Worm (Caenorhabditis elegans): ENCODE results near the gene K08F9.1.

DNA sequence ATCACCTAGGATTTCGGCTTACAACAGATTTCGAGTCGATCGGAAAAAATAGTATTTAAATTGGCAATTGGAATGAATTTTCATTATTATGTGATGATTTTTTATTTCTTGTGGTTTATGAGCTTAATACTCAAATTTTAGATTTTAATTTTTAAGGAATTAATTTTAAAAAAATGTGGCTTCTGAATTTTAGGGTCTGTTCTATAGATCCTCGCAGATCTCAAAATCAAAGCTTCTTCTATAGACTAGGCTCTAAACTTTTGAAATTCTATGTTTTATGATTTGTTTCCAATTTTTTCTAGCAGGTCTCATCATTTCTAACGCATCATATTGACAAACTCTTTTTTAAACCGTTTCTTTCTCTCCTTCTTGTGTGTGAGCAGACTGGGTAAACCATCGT lies 50.5 kb downstream of the K08F9.1 start, which contains the start of gene txt-12:
- no peak for TF ChIP-seq flt-1 (GFP tag; IDR thresholded peaks at IDR 0.05)
- TF ChIP-seq tab-1 (GFP tag; IDR thresholded peaks at IDR 0.05): no peak
- TF ChIP-seq cog-1 (tag; optimal IDR thresholded peaks at IDR 0.05): no peak
- TF ChIP-seq klf-2 (GFP tag; conservative IDR thresholded peaks at IDR 0.05): no peak
